Fruit fly (Drosophila melanogaster): ENCODE measurements around the gene Uch.

Uch gene

DNA sequence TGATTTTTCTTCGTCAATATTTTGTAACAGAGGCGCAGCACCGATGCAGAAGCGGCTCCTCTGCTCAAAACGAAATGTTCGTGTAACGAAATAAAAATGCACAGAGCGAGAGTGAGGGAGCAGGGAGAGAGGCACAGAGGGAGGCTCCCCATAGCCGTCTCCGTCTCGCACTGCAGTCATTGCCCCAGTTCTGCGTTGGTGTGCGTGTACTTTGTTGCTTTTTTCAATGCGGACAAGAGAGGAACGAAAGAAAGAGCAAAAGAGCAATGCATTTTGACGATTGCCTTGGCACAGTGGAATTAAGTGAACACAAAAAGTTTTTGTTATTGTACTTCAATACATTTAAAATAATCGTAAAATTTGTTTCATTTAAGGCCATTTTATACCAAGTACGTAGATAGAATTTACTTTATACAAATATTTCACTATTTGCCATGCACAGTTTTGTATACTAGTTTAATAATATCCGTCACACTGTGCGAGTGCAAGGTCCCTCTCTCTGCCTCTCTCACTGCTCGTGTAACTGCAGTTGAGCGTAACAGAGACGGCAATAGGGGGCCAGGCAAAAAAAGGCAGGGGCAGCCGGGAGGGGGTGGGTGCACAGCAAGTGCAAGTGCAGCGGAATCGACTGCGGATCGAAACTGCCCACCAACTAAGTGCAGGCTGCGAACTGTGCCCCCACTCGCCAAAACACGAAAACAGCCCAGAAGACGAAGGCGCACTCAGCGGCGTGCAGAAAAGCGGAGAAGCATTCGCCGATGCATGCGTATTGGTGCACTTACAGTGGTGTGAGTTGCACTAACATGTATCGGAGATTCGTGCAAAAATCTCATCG is 11.8 kb downstream of the Uch start (continued):
- TF ChIP-seq Jarid2 (GFP tag; optimal IDR thresholded peaks at IDR 0.05) = peak; percentile 90
- peak; percentile 91 for TF ChIP-seq CG5180 (GFP tag; optimal IDR thresholded peaks at IDR 0.05)
- peak; percentile 75 for TF ChIP-seq MESR4 (GFP tag; optimal IDR thresholded peaks at IDR 0.05)
- no peak for TF ChIP-seq Sin3A (optimal IDR thresholded peaks at IDR 0.05)
- peak; percentile 85 for TF ChIP-seq CG14860 (GFP tag; IDR thresholded peaks at IDR 0.05; ENCODE audit: partially characterized antibody)
- peak; percentile 98 for TF ChIP-seq CG10654 (GFP tag; optimal IDR thresholded peaks at IDR 0.05)
- TF ChIP-seq Mrtf (GFP tag; IDR thresholded peaks at IDR 0.05) = peak; percentile 97
- peak; percentile 100 for TF ChIP-seq CG1529 (GFP tag; optimal IDR thresholded peaks at IDR 0.05)
- peak; percentile 74 for TF ChIP-seq Nf-YC (tag; optimal IDR thresholded peaks at IDR 0.05)
- TF ChIP-seq CG10979 (tag; optimal IDR thresholded peaks at IDR 0.05) = peak; percentile 100
- TF ChIP-seq Max (GFP tag; optimal IDR thresholded peaks at IDR 0.05) = peak; percentile 98
- TF ChIP-seq CG33213 (GFP tag; optimal IDR thresholded peaks at IDR 0.05) = peak; percentile 98
- peak; percentile 77 for TF ChIP-seq vnd (GFP tag; IDR thresholded peaks at IDR 0.05; ENCODE audit: partially characterized antibody)
- TF ChIP-seq Hr39 (optimal IDR thresholded peaks at IDR 0.05) = no peak
- TF ChIP-seq CG8281 (tag; optimal IDR thresholded peaks at IDR 0.05) = peak; percentile 93
- TF ChIP-seq mirr (GFP tag; optimal IDR thresholded peaks at IDR 0.05) = peak; percentile 8
- peak; percentile 99 for TF ChIP-seq CG12219 (GFP tag; optimal IDR thresholded peaks at IDR 0.05)
- TF ChIP-seq CG18764 (GFP tag; optimal IDR thresholded peaks at IDR 0.05) = peak; percentile 98
- peak; percentile 83 for TF ChIP-seq ftz-f1 (GFP tag; optimal IDR thresholded peaks at IDR 0.05)
- peak; percentile 99 for TF ChIP-seq CG11093 (GFP tag; IDR thresholded peaks at IDR 0.05)
- peak; percentile 99 for TF ChIP-seq CG10267 (tag; optimal IDR thresholded peaks at IDR 0.05)
- peak; percentile 98 for TF ChIP-seq CG8089 (GFP tag; optimal IDR thresholded peaks at IDR 0.05)
- TF ChIP-seq vvl (GFP tag; IDR thresholded peaks at IDR 0.05) = peak; percentile 100
- peak; percentile 98 for TF ChIP-seq Mad (GFP tag; optimal IDR thresholded peaks at IDR 0.05)
- TF ChIP-seq CG3847 (GFP tag; IDR thresholded peaks at IDR 0.05) = peak; percentile 89
- peak; percentile 72 for TF ChIP-seq HLH4C (GFP tag; IDR thresholded peaks at IDR 0.05; ENCODE audit: partially characterized antibody)
- TF ChIP-seq Fer3 (tag; optimal IDR thresholded peaks at IDR 0.05) = peak; percentile 94
- peak; percentile 98 to 99 for TF ChIP-seq chif (GFP tag; optimal IDR thresholded peaks at IDR 0.05)
- no peak for TF ChIP-seq Lpt (GFP tag; optimal IDR thresholded peaks at IDR 0.05)
- TF ChIP-seq CG10959 (GFP tag; IDR thresholded peaks at IDR 0.05) = peak; percentile 100
- peak; percentile 98 for TF ChIP-seq CG16815 (GFP tag; optimal IDR thresholded peaks at IDR 0.05)
- TF ChIP-seq HLH3B (GFP tag; IDR thresholded peaks at IDR 0.05) = peak; percentile 99
- peak; percentile 98 for TF ChIP-seq CrebB (tag; optimal IDR thresholded peaks at IDR 0.05)
- 0 out of 2 replicates have a peak, but pooled peaks have one; percentile 33 for TF ChIP-seq CG2129 (GFP tag; IDR thresholded peaks at IDR 0.05; ENCODE audit: partially characterized antibody)
- peak; percentile 96 for TF ChIP-seq CG10565 (GFP tag; optimal IDR thresholded peaks at IDR 0.05)
- TF ChIP-seq CG11696 (GFP tag; IDR thresholded peaks at IDR 0.05) = peak; percentile 95
- TF ChIP-seq nom (GFP tag; optimal IDR thresholded peaks at IDR 0.05) = peak; percentile 99
- TF ChIP-seq CG11560 (tag; IDR thresholded peaks at IDR 0.05) = peak; percentile 86
- peak; percentile 99 for TF ChIP-seq unpg (GFP tag; optimal IDR thresholded peaks at IDR 0.05)
- peak; percentile 100 for TF ChIP-seq Spps (tag; optimal IDR thresholded peaks at IDR 0.05)
- peak; percentile 96 for TF ChIP-seq CG1647 (GFP tag; optimal IDR thresholded peaks at IDR 0.05)
- TF ChIP-seq lbe (GFP tag; optimal IDR thresholded peaks at IDR 0.05) = peak; percentile 99
- peak; percentile 60 to 61 for TF ChIP-seq insv (GFP tag; optimal IDR thresholded peaks at IDR 0.05)
- TF ChIP-seq CG10274 (GFP tag; optimal IDR thresholded peaks at IDR 0.05) = peak; percentile 83
- TF ChIP-seq grn (GFP tag; optimal IDR thresholded peaks at IDR 0.05) = peak; percentile 89
- peak; percentile 99 for TF ChIP-seq CG30403 (GFP tag; optimal IDR thresholded peaks at IDR 0.05)
- peak; percentile 98 for TF ChIP-seq CG4730 (GFP tag; IDR thresholded peaks at IDR 0.05)
- 0 out of 3 replicates have a peak, but pooled peaks have one; percentile 30 for TF ChIP-seq Dbx (GFP tag; IDR thresholded peaks at IDR 0.05)
- peak; percentile 99 for TF ChIP-seq Camta (GFP tag; optimal IDR thresholded peaks at IDR 0.05)
